Worm (Caenorhabditis elegans): Measurements from ENCODE around the gene F22B7.3.

DNA sequence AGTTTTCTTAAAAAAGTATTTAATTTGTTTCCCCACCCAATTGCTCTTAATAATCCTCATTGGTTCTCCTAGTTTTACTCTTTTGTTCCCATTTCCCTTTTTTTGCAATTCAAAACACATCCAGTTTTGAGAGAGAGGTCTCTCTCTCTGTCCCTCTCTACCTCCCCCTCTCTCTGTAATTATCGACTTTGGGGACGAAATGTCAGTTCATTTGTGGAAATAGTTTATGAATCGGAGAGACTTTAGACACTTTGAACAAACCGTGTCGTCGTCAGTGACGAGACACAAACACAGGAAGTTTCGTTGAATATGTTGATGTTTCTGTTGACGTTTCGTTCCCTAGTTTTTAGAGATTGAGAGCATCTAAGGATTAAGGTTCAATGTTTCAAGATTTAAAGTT, 14.5 kb downstream of the F22B7.3 start:
- TF ChIP-seq lin-15B (tag; optimal IDR thresholded peaks at IDR 0.05) (no peak), sptf-1 (tag; optimal IDR thresholded peaks at IDR 0.05) (no peak), nhr-77 (tag; optimal IDR thresholded peaks at IDR 0.05) (no peak), grh-1 (GFP tag; IDR thresholded peaks at IDR 0.05) (no peak), ama-1 (optimal IDR thresholded peaks at IDR 0.05) (no peak), dpl-1 (GFP tag; optimal IDR thresholded peaks at IDR 0.05) (no peak), mdl-1 (tag; optimal IDR thresholded peaks at IDR 0.05) (no peak), nhr-12 (tag; optimal IDR thresholded peaks at IDR 0.05) (no peak), snpc-4 (tag; optimal IDR thresholded peaks at IDR 0.05) (no peak), pqm-1 (tag; optimal IDR thresholded peaks at IDR 0.05) (no peak), lin-13 (GFP tag; optimal IDR thresholded peaks at IDR 0.05) (no peak), nhr-237 (tag; optimal IDR thresholded peaks at IDR 0.05) (no peak)

All from whole organism, L1 larva.